Fruit fly (Drosophila melanogaster): Measurements from ENCODE around the gene CG43136.

DNA sequence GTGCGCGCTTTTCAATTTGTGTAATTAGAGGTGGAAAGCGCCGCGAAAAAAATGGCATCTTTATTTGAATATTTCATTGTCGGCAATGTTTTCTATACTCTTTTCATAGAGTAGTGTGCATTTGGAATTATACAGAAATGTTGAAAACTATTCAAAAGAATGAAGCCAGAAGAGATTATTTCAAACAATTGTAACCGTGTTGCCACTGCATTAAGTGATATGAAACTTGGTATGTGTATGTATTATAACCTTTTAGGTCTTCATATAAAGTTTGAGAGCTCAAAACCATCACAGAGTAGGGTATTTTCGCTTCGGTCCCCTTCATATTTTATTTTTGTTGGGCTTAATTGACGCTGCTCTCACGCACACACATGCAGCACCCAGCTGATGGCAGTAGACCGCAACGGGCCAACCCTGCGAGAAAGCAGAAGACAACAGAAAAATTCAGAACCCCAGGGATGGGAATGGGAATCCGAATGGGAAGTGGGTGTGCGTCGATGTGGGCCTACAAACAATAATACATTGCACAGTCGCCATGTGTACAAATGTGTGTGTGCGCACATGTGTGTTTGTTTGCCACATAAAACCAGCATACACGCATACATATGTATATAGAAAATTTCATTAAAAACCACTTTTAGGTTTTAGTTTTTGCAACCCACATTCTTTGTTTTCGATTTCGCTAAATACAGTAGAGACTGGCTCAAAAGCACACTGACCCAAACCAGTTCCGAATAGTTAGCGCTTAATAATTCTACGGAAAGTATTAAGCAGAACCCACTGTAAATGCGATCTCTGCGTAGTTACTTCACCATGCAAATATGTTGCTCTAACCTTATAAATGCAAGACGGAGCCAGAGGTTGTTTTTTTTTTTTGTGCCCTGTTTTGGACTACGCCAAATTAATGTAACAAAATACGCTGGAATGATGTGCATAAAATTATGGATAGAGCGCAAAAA lies 41.2 kb downstream of the CG43136 start:
- no peak for TF ChIP-seq Lpt (GFP tag; optimal IDR thresholded peaks at IDR 0.05)
- peak; percentile 38; the same call in 1 of the 2 replicates for TF ChIP-seq CG15336 (GFP tag; IDR thresholded peaks at IDR 0.05)
- no peak for TF ChIP-seq vri (GFP tag; optimal IDR thresholded peaks at IDR 0.05)
- TF ChIP-seq CG6854 (GFP tag; optimal IDR thresholded peaks at IDR 0.05) = no peak
- TF ChIP-seq Eip75B (GFP tag; optimal IDR thresholded peaks at IDR 0.05) = no peak
- TF ChIP-seq CG6792 (GFP tag; optimal IDR thresholded peaks at IDR 0.05) = peak; percentile 42
- peak; percentile 2 for TF ChIP-seq CG34406 (GFP tag; optimal IDR thresholded peaks at IDR 0.05)
- peak; percentile 16 for TF ChIP-seq Sox14 (GFP tag; optimal IDR thresholded peaks at IDR 0.05)
- no peak for TF ChIP-seq CG8119 (GFP tag; IDR thresholded peaks at IDR 0.05)
- peak; percentile 25 for TF ChIP-seq acj6 (GFP tag; optimal IDR thresholded peaks at IDR 0.05)
- TF ChIP-seq Hr38 (GFP tag; optimal IDR thresholded peaks at IDR 0.05) = no peak
- TF ChIP-seq CG9139 (GFP tag; optimal IDR thresholded peaks at IDR 0.05) = no peak
- TF ChIP-seq eg (GFP tag; IDR thresholded peaks at IDR 0.05) = peak; percentile 28; the same call in 1 of the 3 replicates

Data from whole organism, prepupa.